Fruit fly (Drosophila melanogaster): Measurements from ENCODE around the gene Pglym78.

The Pglym78 gene

dm6 chr3R:29138961-29139527 is 9.0 kb upstream of the Pglym78 start (continued):
- TF ChIP-seq ssp (GFP tag; IDR thresholded peaks at IDR 0.05) (no peak), sima (GFP tag; optimal IDR thresholded peaks at IDR 0.05) (no peak), CG17186 (GFP tag; optimal IDR thresholded peaks at IDR 0.05) (no peak), CG17359 (tag; optimal IDR thresholded peaks at IDR 0.05) (peak; percentile 13), CG11456 (GFP tag; IDR thresholded peaks at IDR 0.05) (no peak), knrl (GFP tag; IDR thresholded peaks at IDR 0.05; ENCODE audit: partially characterized antibody) (no peak), ara (GFP tag; IDR thresholded peaks at IDR 0.05) (no peak), Dip2 (GFP tag; IDR thresholded peaks at IDR 0.05) (no peak), sens (GFP tag) (peak; percentile 76), CG32772 (GFP tag; IDR thresholded peaks at IDR 0.05) (0 out of 2 replicates have a peak, but pooled peaks have one; percentile 23), maf-S (GFP tag; optimal IDR thresholded peaks at IDR 0.05) (no peak), Bteb2 (GFP tag; optimal IDR thresholded peaks at IDR 0.05) (no peak), HLHmδ (GFP tag; optimal IDR thresholded peaks at IDR 0.05) (no peak), zf30C (GFP tag; optimal IDR thresholded peaks at IDR 0.05) (peak; percentile 45), CG1529 (GFP tag; optimal IDR thresholded peaks at IDR 0.05) (no peak), gsb (GFP tag; IDR thresholded peaks at IDR 0.05) (no peak), CG9932 (GFP tag; IDR thresholded peaks at IDR 0.05) (peak; percentile 49), CG30020 (tag; optimal IDR thresholded peaks at IDR 0.05) (no peak), D19B (GFP tag; optimal IDR thresholded peaks at IDR 0.05) (no peak), gsb-n (tag; optimal IDR thresholded peaks at IDR 0.05) (no peak), B-H1 (GFP tag; IDR thresholded peaks at IDR 0.05) (no peak)

- peak; percentile 63 for TF ChIP-seq Ets65A (GFP tag)
- peak; percentile 20; the same call in 1 of the 2 replicates for TF ChIP-seq crol (GFP tag; IDR thresholded peaks at IDR 0.05)
- no peak for TF ChIP-seq CG17186 (GFP tag; optimal IDR thresholded peaks at IDR 0.05)
- TF ChIP-seq CG10147 (GFP tag; optimal IDR thresholded peaks at IDR 0.05), result no peak
- no peak for TF ChIP-seq CG8290 (GFP tag; optimal IDR thresholded peaks at IDR 0.05)
- TF ChIP-seq CG8290 (tag; optimal IDR thresholded peaks at IDR 0.05), result no peak
- peak; percentile 13 for TF ChIP-seq Med (GFP tag)
- no peak for TF ChIP-seq CG31388 (GFP tag; optimal IDR thresholded peaks at IDR 0.05)
- TF ChIP-seq CG2199 (GFP tag; IDR thresholded peaks at IDR 0.05), result no peak
- no peak for TF ChIP-seq ci (GFP tag; IDR thresholded peaks at IDR 0.05)
- no peak for TF ChIP-seq CG10543 (GFP tag; optimal IDR thresholded peaks at IDR 0.05)
- no peak for TF ChIP-seq corto (GFP tag; optimal IDR thresholded peaks at IDR 0.05)
- TF ChIP-seq CG3995 (GFP tag; optimal IDR thresholded peaks at IDR 0.05), result no peak
- TF ChIP-seq cad (GFP tag; optimal IDR thresholded peaks at IDR 0.05), result no peak
- TF ChIP-seq toy (GFP tag; IDR thresholded peaks at IDR 0.05), result no peak
- TF ChIP-seq Dll (GFP tag; IDR thresholded peaks at IDR 0.05; ENCODE audit: partially characterized antibody), result no peak
- peak; percentile 74; the same call in 2 of the 3 replicates for TF ChIP-seq sr (GFP tag; IDR thresholded peaks at IDR 0.05)
- TF ChIP-seq CG8924 (tag; optimal IDR thresholded peaks at IDR 0.05), result no peak
- peak; percentile 51 for TF ChIP-seq nom (GFP tag; optimal IDR thresholded peaks at IDR 0.05)
These were observed 8.0 kb upstream of the Pglym78 start for dm6 chr3R:29139767-29140755.

Measured in whole organism, embryonic.